Worm (Caenorhabditis elegans) whole organism, L4/young adult: ENCODE results near the gene pgap-3.

Experiments used
- W03F9.2 ChIP-seq: fragments of 150-350 bp; optimal IDR thresholded peaks from 2 replicates; lab custom pipeline; 2014; ENCODE audit warnings: missing biosample characterization, missing genetic modification characterization
- him-1 ChIP-seq: sonication (generic microtip); optimal IDR thresholded peaks from 2 replicates; lab custom pipeline; 2016; ENCODE audit warnings: missing genotype, missing genetic modification reagents, missing genetic modification characterization, missing compliant biosample characterization

DNA sequence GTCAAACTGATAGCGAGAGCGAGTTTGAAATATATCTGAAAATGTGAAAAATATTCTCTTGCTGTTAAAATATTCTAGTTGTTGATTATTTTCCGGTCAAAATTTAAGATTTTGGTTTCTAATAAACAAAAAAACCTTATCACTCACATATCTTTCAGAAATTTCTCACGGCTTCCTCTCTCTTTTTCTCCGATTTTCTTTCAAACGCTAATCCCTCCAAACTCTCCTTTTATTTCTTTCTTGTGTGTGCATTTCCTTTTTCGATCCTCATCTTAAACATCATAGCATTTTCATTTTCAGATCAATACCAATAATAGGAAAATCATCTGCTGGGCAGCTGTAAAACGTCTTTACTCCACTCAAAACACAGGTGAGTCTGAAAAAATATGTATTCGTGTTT, 44.4 kb downstream of the pgap-3 start, which contains the start of gene fos-1:
- TF ChIP-seq W03F9.2, result no peak
- no peak for TF ChIP-seq him-1
